Fruit fly (Drosophila melanogaster) whole organism, adult: ENCODE measurements around the gene nuf.

Experiments
- CG11617 ChIP-seq: fragments of 200-800 bp; sonication (Bioruptor generic); optimal IDR thresholded peaks from 2 replicates; lab custom pipeline; 2017; ENCODE audit warnings: mild to moderate bottlenecking, missing biosample characterization, missing genetic modification reagents, missing genetic modification characterization
- CG12768 ChIP-seq: fragments of 200-800 bp; sonication (Bioruptor generic); optimal IDR thresholded peaks from 2 replicates; lab custom pipeline; 2017; ENCODE audit warnings: missing biosample characterization, missing genetic modification characterization, mild to moderate bottlenecking, moderate library complexity, missing genetic modification reagents
- CG14711 ChIP-seq: fragments of 200-800 bp; sonication (Bioruptor generic); optimal IDR thresholded peaks from 2 replicates; lab custom pipeline; 2018; ENCODE audit warnings: missing biosample characterization, mild to moderate bottlenecking, missing genetic modification characterization, moderate library complexity
- CG1620 ChIP-seq: fragments of 200-800 bp; sonication (Bioruptor generic); optimal IDR thresholded peaks from 2 replicates; lab custom pipeline; 2016; ENCODE audit warnings: missing biosample characterization, missing genetic modification characterization
- CG33017 ChIP-seq: fragments of 200-800 bp; sonication (Bioruptor generic); optimal IDR thresholded peaks from 2 replicates; lab custom pipeline; 2018; ENCODE audit warnings: missing biosample characterization, mild to moderate bottlenecking, missing genetic modification characterization, moderate library complexity
- CG5204 ChIP-seq: fragments of 200-800 bp; sonication (Bioruptor generic); optimal IDR thresholded peaks from 2 replicates; lab custom pipeline; 2016; ENCODE audit warnings: missing biosample characterization, missing genetic modification characterization
- CG7045 ChIP-seq: fragments of 200-800 bp; sonication (Bioruptor generic); optimal IDR thresholded peaks from 2 replicates; lab custom pipeline; 2017; ENCODE audit warnings: missing biosample characterization, mild to moderate bottlenecking, missing genetic modification characterization
- CG7101 ChIP-seq: fragments of 200-800 bp; sonication (Bioruptor generic); optimal IDR thresholded peaks from 2 replicates; lab custom pipeline; 2018; ENCODE audit warnings: missing biosample characterization, mild to moderate bottlenecking, missing genetic modification characterization, moderate library complexity
- Clk ChIP-seq: fragments of 200-800 bp; sonication (Bioruptor generic); optimal IDR thresholded peaks from 2 replicates; lab custom pipeline; 2017; ENCODE audit warnings: missing biosample characterization, missing genetic modification characterization
- Crg-1 ChIP-seq: fragments of 200-800 bp; sonication (Bioruptor generic); optimal IDR thresholded peaks from 2 replicates; lab custom pipeline; 2016; ENCODE audit warnings: missing biosample characterization, missing genetic modification characterization
- Hr96 ChIP-seq: fragments of 200-800 bp; sonication (Bioruptor generic); optimal IDR thresholded peaks from 2 replicates; lab custom pipeline; 2016; ENCODE audit warnings: missing biosample characterization, missing genetic modification characterization
- Mnt ChIP-seq: fragments of 200-800 bp; sonication (Bioruptor generic); optimal IDR thresholded peaks from 2 replicates; lab custom pipeline; 2016; ENCODE audit warnings: missing biosample characterization, mild to moderate bottlenecking, missing genetic modification characterization
- bab1 ChIP-seq: fragments of 200-800 bp; sonication (Bioruptor generic); optimal IDR thresholded peaks from 3 replicates; lab custom pipeline; 2019; ENCODE audit warnings: missing biosample characterization, mild to moderate bottlenecking, missing genetic modification characterization, moderate library complexity
- cic ChIP-seq: fragments of 200-800 bp; sonication (Bioruptor generic); optimal IDR thresholded peaks from 2 replicates; lab custom pipeline; 2017; ENCODE audit warnings: missing biosample characterization, mild to moderate bottlenecking, missing genetic modification characterization, moderate library complexity
- cnc ChIP-seq, 2 experiments: fragments of >200 bp; optimal IDR thresholded peaks; 2 replicates each; lab custom pipeline; 2017
- kay ChIP-seq: fragments of 200-800 bp; sonication (Bioruptor generic); peaks from one replicate; lab custom pipeline; 2016; ENCODE audit warnings: missing biosample characterization, missing genetic modification characterization, borderline replicate concordance
- ovo ChIP-seq: fragments of 200-800 bp; sonication (Bioruptor generic); optimal IDR thresholded peaks from 2 replicates; lab custom pipeline; 2016; ENCODE audit warnings: missing biosample characterization, missing genetic modification characterization
- pad ChIP-seq: fragments of 200-800 bp; sonication (Bioruptor generic); optimal IDR thresholded peaks from 3 replicates; lab custom pipeline; 2017; ENCODE audit warnings: missing biosample characterization, missing genetic modification characterization, mild to moderate bottlenecking, moderate library complexity, missing genetic modification reagents
- tj ChIP-seq: fragments of 200-800 bp; sonication (Bioruptor generic); optimal IDR thresholded peaks from 3 replicates; lab custom pipeline; 2017; ENCODE audit warnings: missing biosample characterization, mild to moderate bottlenecking, missing genetic modification characterization, moderate library complexity
- toe ChIP-seq: fragments of 200-800 bp; sonication (Bioruptor generic); optimal IDR thresholded peaks from 2 replicates; lab custom pipeline; 2016; ENCODE audit warnings: missing biosample characterization, missing genetic modification characterization

nuf gene

DNA sequence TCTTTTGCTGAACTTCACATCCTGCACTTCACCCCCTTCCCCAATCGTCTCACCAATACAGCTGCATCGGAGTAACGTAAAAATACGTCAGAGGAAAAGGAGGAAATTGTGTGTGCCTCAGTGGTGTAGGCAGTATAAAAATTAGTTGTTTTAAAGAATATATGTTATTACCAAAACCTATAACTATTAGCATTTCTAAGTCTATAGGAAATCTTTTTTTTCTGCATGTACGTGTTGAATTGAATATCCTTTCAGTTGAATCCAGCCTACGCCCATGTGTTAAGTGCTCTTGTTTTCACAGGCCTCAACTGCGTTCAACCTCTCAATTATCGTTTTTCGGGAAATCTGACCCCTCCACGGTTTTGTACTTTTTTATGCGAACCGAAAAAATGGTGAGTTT is 28.7 kb upstream of the nuf start:
- TF ChIP-seq pad (no peak), kay (GFP tag; lab: Kevin White, UChicago) (no peak), ovo (no peak), CG7101 (tag; lab: Kevin White, UChicago) (no peak), CG12768 (GFP tag; lab: Kevin White, UChicago) (no peak), CG33017 (tag; lab: Kevin White, UChicago) (no peak), Hr96 (GFP tag; lab: Kevin White, UChicago) (no peak), cnc (optimal IDR thresholded peaks at IDR 0.05; lab: Kevin White, UChicago) (no peak), CG14711 (tag; lab: Kevin White, UChicago) (no peak), bab1 (GFP tag; lab: Kevin White, UChicago) (no peak), CG11617 (GFP tag; lab: Kevin White, UChicago) (no peak)

DNA sequence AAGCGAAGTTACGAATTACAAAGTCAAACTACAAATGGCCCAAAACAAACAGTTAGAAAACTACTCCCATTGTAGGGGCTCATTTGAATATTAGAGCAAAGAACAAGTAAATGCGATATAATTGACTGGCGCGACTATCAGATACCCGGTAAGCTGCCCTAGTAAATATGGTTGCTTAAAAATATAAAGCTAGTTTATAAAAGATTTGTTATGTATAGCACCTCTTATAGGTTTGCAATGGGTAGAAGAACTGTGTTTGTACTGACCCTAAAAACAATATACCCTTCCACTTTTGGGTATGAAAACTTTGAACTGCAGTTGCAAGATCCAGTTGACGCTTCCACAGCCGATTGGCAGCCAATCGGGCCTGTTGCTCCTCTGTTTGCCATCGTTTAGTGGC is 24.4 kb upstream of the nuf start:
- TF ChIP-seq CG12768 (GFP tag; lab: Kevin White, UChicago) = no peak
- TF ChIP-seq cic (GFP tag; lab: Kevin White, UChicago) = no peak
- no peak for TF ChIP-seq CG7045 (GFP tag; lab: Kevin White, UChicago)
- TF ChIP-seq CG11617 (GFP tag; lab: Kevin White, UChicago) = no peak
- no peak for TF ChIP-seq pad
- no peak for TF ChIP-seq Mnt (GFP tag; lab: Kevin White, UChicago)
- TF ChIP-seq cnc (optimal IDR thresholded peaks at IDR 0.05; lab: Kevin White, UChicago) = no peak
- TF ChIP-seq tj (GFP tag; lab: Kevin White, UChicago) = no peak
- no peak for TF ChIP-seq CG5204 (GFP tag; lab: Kevin White, UChicago)
- TF ChIP-seq kay (GFP tag; lab: Kevin White, UChicago) = no peak
- TF ChIP-seq CG14711 (tag; lab: Kevin White, UChicago) = no peak
- TF ChIP-seq CG1620 (GFP tag; lab: Kevin White, UChicago) = no peak
- no peak for TF ChIP-seq Clk
- no peak for TF ChIP-seq Crg-1 (GFP tag; lab: Kevin White, UChicago)

DNA sequence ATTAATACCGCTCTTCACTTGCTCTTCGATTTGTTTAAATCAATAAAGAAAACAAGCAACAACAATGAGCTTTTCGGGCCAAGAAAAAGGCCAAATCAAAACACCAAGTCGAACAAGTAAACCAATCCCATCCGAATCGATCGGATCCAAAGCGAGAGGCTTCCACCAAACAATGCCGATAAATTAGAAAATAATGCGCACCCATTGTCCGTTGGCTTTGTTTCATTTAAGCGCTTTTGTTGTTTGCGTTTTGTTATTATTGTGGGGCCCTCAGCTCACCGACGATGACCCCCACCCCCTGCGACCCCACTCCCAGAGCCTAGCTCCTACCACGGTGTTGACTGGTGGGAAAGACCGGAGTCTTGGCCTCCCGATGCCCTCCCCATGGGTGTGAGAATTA is 22.8 kb upstream of the nuf start:
- TF ChIP-seq Hr96 (GFP tag; lab: Kevin White, UChicago) (no peak), CG11617 (GFP tag; lab: Kevin White, UChicago) (no peak), toe (GFP tag; lab: Kevin White, UChicago) (no peak), CG12768 (GFP tag; lab: Kevin White, UChicago) (no peak), Clk (no peak), CG5204 (GFP tag; lab: Kevin White, UChicago) (no peak), CG33017 (tag; lab: Kevin White, UChicago) (no peak), CG1620 (GFP tag; lab: Kevin White, UChicago) (no peak), CG7045 (GFP tag; lab: Kevin White, UChicago) (no peak), Mnt (GFP tag; lab: Kevin White, UChicago) (no peak), cnc (optimal IDR thresholded peaks at IDR 0.05; lab: Kevin White, UChicago) (no peak), CG7101 (tag; lab: Kevin White, UChicago) (no peak), bab1 (GFP tag; lab: Kevin White, UChicago) (no peak), tj (GFP tag; lab: Kevin White, UChicago) (no peak), CG14711 (tag; lab: Kevin White, UChicago) (no peak), pad (no peak), cic (GFP tag; lab: Kevin White, UChicago) (no peak)

DNA sequence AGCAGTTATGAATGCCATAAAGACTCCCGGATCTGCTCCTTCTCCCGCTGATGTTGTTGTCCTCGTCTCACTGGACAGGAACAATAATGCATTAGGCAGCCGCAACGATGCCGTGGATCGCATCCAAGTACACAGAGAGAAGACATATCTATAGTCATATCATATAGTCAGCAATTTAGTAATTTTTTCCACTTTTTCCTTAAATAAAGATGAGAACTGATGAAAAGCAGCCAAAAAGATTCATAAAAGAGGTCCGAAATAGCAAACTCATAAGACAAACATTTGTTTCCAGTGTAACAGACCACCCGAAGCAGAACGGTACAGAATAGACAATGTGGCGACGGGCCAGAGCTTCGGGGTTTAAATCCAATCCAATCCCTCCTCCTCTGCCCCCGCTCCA is 20.1 kb upstream of the nuf start:
- TF ChIP-seq kay (GFP tag; lab: Kevin White, UChicago) = no peak
- no peak for TF ChIP-seq CG12768 (GFP tag; lab: Kevin White, UChicago)
- no peak for TF ChIP-seq cic (GFP tag; lab: Kevin White, UChicago)
- TF ChIP-seq Crg-1 (GFP tag; lab: Kevin White, UChicago) = no peak
- TF ChIP-seq ovo = no peak
- TF ChIP-seq tj (GFP tag; lab: Kevin White, UChicago) = no peak
- TF ChIP-seq Clk = no peak
- no peak for TF ChIP-seq CG33017 (tag; lab: Kevin White, UChicago)

DNA sequence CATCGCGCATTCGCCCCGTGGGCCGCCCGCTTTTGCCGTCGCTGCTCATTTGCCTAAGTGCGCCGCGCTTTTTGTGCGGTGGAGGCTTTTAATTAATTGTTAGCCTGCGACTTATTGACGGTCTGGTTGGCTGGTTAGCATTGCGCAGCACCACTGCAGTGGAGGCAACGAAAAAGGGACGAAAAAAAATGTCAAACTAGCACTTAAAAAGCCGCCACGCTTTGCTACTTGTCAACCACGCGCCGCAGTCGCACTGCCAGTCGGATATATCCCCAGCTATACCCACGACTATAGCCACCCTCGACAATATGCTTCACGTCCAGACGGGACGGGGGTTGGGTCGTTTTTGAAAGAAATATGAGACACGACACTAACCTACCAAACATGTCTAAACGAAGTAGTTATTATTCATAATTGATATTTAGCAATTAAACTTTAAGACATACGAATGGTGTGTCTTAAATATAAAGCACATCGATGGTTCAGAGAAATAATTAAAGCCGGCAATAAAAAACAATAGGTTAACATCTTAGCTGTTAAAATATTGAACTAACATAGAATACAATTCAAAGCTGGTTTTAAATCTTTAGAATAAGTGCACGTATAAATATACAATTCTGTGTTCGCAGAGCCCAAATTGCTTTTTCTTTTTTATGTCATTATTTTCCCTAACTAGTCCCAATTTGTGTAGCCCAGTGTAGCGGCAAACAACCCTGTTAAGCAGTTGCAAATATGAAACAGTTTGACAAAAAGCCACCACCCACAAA is 18.3 kb upstream of the nuf start:
- TF ChIP-seq Clk (no peak), CG5204 (GFP tag; lab: Kevin White, UChicago) (no peak), CG7045 (GFP tag; lab: Kevin White, UChicago) (no peak), ovo (no peak), kay (GFP tag; lab: Kevin White, UChicago) (no peak), Hr96 (GFP tag; lab: Kevin White, UChicago) (no peak), bab1 (GFP tag; lab: Kevin White, UChicago) (no peak), CG11617 (GFP tag; lab: Kevin White, UChicago) (no peak), pad (no peak), cnc (optimal IDR thresholded peaks at IDR 0.05; lab: Kevin White, UChicago) (no peak), CG33017 (tag; lab: Kevin White, UChicago) (no peak), CG7101 (tag; lab: Kevin White, UChicago) (no peak), toe (GFP tag; lab: Kevin White, UChicago) (no peak), CG12768 (GFP tag; lab: Kevin White, UChicago) (no peak), Crg-1 (GFP tag; lab: Kevin White, UChicago) (no peak), CG14711 (tag; lab: Kevin White, UChicago) (no peak), tj (GFP tag; lab: Kevin White, UChicago) (no peak), cic (GFP tag; lab: Kevin White, UChicago) (no peak)
